Fruit fly (Drosophila melanogaster) whole organism, wandering third instar larva: ENCODE results near the gene Myt1.

Experiments
- Abd-B ChIP-seq: fragments of >200 bp; optimal IDR thresholded peaks from 2 replicates; lab custom pipeline; 2017; ENCODE audit warnings: missing biosample characterization, missing genetic modification characterization
- N ChIP-seq: fragments of >200 bp; optimal IDR thresholded peaks from 2 replicates; lab custom pipeline; 2018; ENCODE audit warnings: missing biosample characterization, missing external identifiers, missing genetic modification characterization
- Rel ChIP-seq, 2 experiments: fragments of 200-800 bp; sonication (Bioruptor generic) in 1 of 2; optimal IDR thresholded peaks; 2 replicates in 1 of 2; 3 replicates in 1 of 2; lab custom pipeline; 2016 to 2019; ENCODE audit warnings: mild to moderate bottlenecking in 2 of 2, missing biosample characterization in 2 of 2, missing genetic modification characterization in 2 of 2, moderate library complexity in 1 of 2
- Sp1 ChIP-seq: fragments of 200-800 bp; sonication (Bioruptor generic); optimal IDR thresholded peaks from 3 replicates; lab custom pipeline; 2019; ENCODE audit warnings: missing biosample characterization, mild to moderate bottlenecking, missing genetic modification characterization, moderate library complexity
- br ChIP-seq: fragments of 200-800 bp; sonication (Bioruptor generic); optimal IDR thresholded peaks from 2 replicates; lab custom pipeline; 2016; ENCODE audit warnings: missing biosample characterization, missing genetic modification characterization
- ey ChIP-seq: fragments of 200-800 bp; sonication (Bioruptor generic); optimal IDR thresholded peaks from 2 replicates; lab custom pipeline; 2016; ENCODE audit warnings: missing biosample characterization, missing genetic modification characterization
- h ChIP-seq: fragments of 200-800 bp; sonication (Bioruptor generic); optimal IDR thresholded peaks from 3 replicates; lab custom pipeline; 2016; ENCODE audit warnings: missing biosample characterization, mild to moderate bottlenecking, missing genetic modification characterization
- psq ChIP-seq: fragments of 200-800 bp; sonication (Bioruptor generic); optimal IDR thresholded peaks from 3 replicates; lab custom pipeline; 2017; ENCODE audit warnings: missing biosample characterization, mild to moderate bottlenecking, missing genetic modification characterization, moderate library complexity
- sv ChIP-seq: fragments of 200-800 bp; sonication (Bioruptor generic); optimal IDR thresholded peaks from 3 replicates; lab custom pipeline; 2016; ENCODE audit warnings: missing biosample characterization, missing genetic modification characterization
- tai ChIP-seq: sonication (Bioruptor generic); optimal IDR thresholded peaks from 2 replicates; lab custom pipeline; 2016; ENCODE audit warnings: missing biosample characterization, missing genetic modification characterization
- usp ChIP-seq: fragments of >200 bp; optimal IDR thresholded peaks from 2 replicates; lab custom pipeline; 2017; ENCODE audit warnings: missing biosample characterization, missing genetic modification characterization

DNA sequence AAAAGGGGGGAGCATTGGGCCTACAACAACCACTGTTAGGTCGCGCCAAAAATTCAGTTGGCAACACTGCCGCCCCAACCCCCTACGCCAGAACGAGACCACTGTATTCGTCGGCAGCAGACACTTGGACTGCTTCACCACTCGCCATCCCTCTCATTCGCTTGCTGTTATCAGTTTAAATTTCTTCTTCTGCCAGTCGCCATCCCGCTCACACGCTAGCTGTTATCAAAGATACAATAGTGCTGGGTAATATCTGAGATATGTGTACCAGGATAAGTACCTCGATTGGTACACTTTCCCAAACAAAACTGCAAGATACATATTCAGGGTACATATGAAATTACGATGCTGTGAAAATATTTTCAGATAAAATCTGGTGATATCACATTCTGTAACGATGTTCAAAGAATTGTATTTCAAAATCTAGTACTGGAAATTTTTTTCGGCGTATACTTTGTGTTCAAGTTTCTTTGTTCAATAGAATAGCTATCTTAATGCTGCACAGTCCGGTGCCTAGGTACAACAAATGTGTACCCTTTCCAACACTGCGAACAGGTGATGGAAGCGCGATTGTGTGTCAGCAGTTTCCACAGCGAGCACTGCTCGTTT lies 8.5 kb downstream of the Myt1 start:
- TF ChIP-seq usp (no peak), psq (GFP tag; lab: Kevin White, UChicago) (peak; percentile 45), Sp1 (peak; percentile 88), br (peak; percentile 94), ey (GFP tag; lab: Kevin White, UChicago) (peak; percentile 93), sv (GFP tag; lab: Kevin White, UChicago) (peak; percentile 89), Rel (GFP tag; optimal IDR thresholded peaks at IDR 0.05; lab: Kevin White, UChicago) (no peak), Rel (tag; optimal IDR thresholded peaks at IDR 0.05; lab: Kevin White, UChicago) (peak; percentile 86), Abd-B (GFP tag; lab: Kevin White, UChicago) (no peak), h (GFP tag; lab: Kevin White, UChicago) (peak; percentile 93), N (GFP tag; lab: Kevin White, UChicago) (no peak), tai (GFP tag; lab: Kevin White, UChicago) (no peak)
